Fruit fly (Drosophila melanogaster): ENCODE measurements around the gene shop.

shop gene

DNA sequence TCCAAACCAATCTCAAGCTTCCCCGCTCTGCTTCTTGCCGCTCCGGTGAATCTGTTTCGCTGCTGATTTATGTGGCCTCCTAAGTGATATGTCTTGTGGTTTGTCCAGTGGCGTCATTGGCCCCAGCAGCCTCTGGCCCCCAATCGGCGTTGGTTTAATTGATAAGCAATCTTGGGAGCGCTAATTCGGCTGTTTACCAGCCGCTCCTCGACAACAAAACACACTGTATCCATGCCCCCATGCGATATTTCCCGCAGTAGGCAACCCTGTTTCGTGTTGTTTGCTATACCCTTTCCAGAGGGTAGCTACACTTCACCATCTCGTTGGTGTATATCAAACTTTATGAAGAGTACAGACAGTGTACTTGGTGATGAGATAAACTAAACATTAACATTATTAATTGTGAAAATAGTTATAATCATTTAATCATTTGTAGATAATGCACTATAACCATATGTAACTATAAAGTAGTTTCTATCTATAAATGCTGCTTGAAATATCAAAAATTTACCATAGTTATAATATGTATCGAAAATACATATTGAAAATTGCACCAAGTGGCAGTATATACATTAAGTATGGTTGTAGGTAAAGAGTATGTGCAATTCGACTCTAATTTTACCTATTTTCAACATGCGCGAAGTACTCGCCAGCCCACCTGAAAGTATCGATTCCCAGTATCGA, at the start of gene shop:
TSS of gene shop (minus strand) at position 229 of the 684 bp plus-strand sequence.
- TF ChIP-seq noc (tag; optimal IDR thresholded peaks at IDR 0.05), result peak; percentile 90

DNA sequence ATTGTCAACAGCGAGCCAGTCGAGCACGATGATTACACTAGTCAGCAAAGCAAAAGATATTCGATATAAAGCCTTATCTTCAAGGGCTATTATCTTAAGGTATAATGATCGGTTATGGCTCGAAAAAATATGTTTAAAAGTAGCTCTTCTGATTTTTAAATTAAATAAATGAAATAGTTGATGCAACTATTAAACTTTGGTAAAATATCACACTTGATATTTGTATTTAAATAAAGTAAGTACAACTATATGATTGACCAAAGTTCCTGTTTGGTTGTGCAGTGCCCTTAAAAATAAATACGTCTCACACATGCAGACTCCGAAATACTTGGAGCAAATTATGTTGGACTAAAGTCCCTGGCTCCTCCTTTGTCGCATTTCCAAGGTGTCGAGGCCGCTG, 49.5 kb upstream of the shop start:
- no peak for TF ChIP-seq noc (tag; optimal IDR thresholded peaks at IDR 0.05)

DNA sequence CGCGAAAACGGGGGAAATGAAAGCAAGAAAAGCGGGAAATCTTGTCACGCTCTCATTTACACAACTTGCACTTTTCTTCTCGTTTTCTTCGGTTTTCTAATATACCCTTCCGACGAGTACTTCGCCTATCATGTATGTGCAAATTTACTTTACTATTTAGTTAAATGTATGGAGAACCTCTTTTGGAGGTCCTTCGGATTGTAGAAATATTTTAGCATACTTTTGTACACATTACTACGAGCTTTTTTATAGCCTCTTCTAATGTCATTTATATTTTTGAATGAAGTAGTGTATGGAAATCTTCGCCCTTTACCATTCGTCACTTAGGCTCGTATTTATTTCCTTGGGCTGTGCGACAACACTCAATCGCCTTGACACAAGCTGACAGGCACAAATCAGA, 48.9 kb upstream of the shop start:
- TF ChIP-seq noc (tag; optimal IDR thresholded peaks at IDR 0.05), result no peak

DNA sequence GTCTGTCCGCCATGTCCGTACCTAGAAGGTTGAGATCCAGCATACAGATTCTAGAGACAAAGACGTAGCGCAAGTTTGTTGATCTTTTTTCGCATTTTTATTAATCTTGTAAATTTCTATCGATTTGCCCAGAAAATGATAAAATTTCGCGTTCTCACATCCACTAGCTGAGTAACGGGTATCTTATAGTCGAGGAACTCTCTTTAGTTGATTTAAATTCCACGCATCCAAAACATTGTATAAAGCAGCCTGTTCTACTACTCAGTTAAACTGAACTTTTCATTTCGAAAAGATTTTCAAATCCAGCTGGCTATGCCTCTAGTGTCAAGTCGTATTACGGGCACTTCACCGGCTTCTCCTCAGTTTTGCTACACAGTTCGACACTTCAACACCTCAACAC, 45.8 kb upstream of the shop start, which contains the start of gene SdhBL:
TSS of gene SdhBL (plus strand) at position 301 of the 400 bp plus-strand sequence.
- TF ChIP-seq noc (tag; optimal IDR thresholded peaks at IDR 0.05), result no peak

DNA sequence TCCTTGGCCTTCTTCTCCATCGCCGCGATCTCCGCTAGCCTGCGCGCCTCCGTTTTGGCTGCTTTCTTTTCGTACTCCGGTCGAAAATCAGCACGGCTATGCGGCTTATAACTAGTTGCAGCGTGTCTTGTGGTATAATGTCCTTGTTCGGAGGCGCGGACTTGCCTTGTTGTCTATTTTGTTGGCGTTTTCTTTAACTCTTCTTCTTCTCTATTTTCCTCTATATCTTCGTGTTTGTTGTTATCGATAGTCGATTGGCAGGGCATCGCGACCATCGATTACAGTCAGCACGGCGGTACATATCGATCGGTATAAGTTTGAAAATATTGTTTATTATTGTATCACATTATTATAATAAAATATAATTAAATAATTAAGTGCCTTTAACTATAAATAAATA, 45.1 kb upstream of the shop start, which contains the start of gene Flacc:
TSS of gene Flacc (minus strand) at position 204 of the 400 bp plus-strand sequence.
- no peak for TF ChIP-seq noc (tag; optimal IDR thresholded peaks at IDR 0.05)

DNA sequence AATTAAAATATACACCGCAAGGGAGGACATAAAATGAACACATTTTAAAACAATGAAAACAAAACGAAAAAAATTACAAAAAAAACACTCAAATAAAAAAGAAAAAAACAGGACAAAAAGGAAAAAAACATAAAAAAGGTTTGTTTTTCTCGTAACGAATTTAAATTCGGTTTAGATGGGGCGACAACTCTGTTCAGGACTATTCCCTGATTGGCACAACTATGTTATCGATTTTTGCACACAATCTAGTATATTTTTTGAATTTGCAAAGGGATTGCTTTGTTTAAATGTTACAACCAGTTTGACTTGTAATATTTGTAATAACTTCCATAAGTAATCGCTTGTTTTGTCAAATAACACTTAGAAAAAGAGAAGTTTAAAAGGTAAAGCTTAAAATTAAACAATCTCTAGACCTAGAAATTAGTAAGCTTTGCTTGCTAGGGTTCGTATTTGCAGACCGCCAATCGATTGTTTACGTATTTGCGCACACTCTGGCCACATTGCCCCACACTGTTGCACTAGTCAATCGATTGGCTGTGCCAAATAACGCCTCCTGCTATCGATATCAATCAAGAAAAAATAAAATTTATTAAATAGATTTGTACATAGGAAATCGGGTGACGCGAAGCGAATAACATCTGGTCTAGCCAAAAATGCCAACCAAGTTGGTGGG, 35.8 kb upstream of the shop start, which contains the start of gene CG7332:
TSS of gene CG7332 (plus strand) at position 515 of the 673 bp plus-strand sequence.
- no peak for TF ChIP-seq noc (tag; optimal IDR thresholded peaks at IDR 0.05)

DNA sequence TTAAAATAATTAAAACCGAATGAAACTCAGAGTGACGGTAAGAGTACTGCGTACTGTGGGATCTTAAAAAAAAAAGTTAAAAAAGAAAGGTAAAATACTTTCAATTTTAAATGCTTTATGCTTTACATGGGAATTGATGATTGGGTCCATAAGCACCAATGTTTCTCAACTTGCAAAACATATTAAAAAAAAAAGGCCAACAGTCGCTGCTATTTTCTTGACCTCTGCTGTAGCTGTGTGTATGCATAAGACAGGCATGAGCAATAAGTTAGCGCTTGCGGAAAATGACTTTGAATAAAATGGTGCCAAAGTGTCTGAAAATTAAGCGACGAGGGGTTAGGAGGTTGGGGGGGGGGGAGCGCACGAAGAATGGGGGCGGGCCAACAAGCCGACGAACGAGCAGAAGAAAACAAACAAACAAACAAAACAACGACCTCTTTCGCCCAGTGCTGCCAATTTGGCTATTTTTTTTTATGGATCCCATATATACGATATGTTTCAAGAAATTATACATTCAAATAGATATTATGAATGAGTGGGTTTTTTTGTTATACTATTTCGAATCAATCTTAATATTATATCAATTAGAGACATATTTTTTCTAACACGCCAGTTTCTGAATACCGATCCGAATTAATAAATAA, 21.2 kb upstream of the shop start:
- no peak for TF ChIP-seq noc (tag; optimal IDR thresholded peaks at IDR 0.05)

DNA sequence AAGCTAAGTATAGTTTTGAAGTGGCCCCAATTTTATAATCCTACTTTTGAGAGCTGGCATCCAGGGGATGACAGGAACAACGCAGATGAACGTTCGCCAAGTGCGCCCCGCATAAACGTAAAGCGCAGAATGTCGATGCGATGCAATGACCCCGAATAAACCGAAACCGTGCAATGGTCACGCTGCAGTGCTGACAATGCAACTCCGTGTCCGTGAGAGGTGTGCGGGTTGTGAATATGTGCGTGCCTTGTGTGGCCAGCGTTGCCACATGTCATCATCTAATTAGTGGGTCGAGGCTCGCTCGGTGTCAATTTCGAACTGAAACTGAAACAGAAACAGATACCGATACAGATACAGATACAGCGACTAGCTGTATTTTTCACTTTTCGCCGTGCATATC, 19.8 kb upstream of the shop start:
- TF ChIP-seq noc (tag; optimal IDR thresholded peaks at IDR 0.05), result no peak

DNA sequence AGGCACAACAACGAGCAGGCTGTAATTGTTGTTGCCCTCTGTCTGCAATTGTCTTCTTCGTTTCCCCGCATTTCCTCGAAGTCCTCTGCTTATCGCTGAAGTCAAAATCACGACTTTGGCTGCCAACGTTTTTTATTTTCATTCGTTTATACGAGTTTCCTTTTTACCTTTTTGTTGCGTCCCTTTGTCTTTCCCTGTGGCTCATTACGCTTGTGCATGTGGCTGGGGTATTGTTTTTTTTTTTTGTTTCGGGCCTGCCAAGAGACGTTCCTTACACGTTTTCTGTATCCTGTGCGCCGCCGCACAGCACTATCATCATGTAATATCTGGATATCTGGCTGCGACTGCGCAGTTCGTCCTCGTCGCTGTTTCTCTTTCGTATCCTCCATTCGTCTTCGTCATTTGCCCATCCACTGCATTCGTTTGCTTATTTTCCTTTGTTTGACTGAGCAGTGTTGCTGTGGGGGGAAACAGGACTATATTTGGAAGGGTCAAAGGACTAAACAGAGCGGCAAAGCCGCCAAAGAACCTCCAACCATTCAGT, 18.0 kb upstream of the shop start:
- no peak for TF ChIP-seq noc (tag; optimal IDR thresholded peaks at IDR 0.05)

DNA sequence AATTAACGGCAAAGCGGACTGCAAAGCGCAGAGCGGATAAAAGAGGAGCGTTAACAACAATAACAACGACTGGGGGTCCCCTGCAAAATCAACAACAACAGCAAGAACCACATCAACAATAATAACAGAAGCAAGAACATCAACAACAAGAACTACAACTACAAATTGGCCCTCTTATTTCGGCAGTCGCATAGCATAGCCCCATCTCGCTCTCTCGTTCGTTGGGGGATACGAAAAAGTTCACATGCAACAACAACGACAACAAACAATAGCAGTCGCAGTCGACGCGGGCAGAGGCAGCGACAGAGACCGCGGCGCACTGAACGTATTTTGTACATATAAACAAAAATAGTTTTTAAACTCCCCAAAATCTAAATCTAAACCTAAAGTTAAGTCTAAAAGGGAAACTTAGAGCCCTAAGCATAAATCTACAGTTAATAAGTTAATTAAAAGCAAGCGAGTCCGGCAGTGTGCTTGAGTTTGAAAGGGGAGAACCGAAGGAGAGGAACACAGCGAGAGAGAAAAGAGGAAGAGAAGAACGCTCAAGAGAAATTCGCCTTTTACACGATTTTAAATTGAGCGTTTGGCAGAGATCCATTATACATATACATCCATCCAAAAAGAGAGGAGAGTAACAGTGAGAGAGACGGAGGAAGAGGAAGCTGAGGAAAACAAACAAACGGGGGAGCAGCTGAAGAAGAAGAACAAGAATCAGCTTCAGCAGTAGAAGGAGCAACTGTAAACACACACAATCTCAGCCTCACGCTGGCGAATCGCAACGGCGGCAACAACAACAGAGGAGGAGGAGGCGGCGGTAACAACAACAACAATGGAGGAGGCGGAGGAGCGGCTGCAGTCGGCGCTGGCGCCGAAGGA, 16.4 kb upstream of the shop start:
- no peak for TF ChIP-seq noc (tag; optimal IDR thresholded peaks at IDR 0.05)

DNA sequence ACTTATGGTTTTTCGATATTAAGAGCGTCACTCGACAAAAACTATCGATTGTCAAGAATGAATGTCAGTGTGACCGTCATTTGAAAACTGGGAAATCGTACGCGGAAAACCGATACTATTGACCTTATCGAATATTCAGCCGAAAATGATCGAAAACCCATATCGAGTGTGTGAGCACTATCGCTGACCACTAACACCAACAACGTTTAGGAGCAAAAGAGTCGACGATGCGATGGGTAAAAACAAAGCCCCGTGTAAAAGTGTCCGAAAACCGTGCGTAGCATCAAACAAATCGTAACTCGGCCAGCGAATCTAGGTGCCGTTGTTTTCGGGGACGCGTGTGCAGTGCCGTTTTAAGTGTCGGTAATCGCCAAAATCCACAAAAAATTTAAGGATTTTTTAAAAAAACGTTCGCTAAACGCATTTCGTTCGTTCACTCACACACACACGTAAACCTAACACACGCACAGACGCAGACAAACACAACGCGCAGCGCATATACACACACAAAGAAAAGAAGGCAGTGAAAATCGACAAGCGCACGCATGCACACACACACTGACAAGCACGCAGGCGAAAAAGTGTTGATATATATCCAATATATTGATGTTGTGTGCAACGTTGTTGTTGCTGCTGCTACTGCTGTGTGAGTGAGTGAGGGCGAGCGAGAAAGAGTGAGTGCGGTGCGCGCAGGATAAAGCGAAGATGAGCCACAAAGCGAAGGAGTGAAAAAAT, 15.5 kb upstream of the shop start, which contains the start of the genes CG7326 and Dora:
TSS of gene CG7326 (minus strand) at position 29 of the 735 bp plus-strand sequence.
TSS of gene Dora (plus strand) at position 203 of the 735 bp plus-strand sequence.
- TF ChIP-seq noc (tag; optimal IDR thresholded peaks at IDR 0.05), result peak; percentile 9

DNA sequence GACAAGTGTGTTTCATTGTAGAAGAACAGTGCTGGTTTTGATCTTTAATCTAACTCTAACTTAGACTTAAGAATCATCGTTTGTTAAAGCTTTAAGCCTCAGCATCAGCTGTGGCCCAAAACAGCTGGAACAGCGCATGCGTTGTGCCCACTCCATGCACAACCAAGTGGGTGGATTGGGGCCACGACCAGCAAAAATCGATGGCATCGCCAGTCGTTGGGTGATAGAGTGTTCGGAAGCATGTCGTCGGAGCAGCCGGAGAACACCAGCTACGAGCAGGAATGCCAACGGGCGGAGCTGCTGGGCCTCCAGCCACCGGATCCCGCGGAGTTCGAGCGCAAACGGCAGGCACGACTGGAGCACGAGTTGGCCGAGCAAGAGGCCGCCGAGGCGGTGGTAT, 11.7 kb upstream of the shop start, which contains the start of gene CG32544:
TSS of gene CG32544 (plus strand) at position 211 of the 400 bp plus-strand sequence.
- TF ChIP-seq noc (tag; optimal IDR thresholded peaks at IDR 0.05), result no peak

DNA sequence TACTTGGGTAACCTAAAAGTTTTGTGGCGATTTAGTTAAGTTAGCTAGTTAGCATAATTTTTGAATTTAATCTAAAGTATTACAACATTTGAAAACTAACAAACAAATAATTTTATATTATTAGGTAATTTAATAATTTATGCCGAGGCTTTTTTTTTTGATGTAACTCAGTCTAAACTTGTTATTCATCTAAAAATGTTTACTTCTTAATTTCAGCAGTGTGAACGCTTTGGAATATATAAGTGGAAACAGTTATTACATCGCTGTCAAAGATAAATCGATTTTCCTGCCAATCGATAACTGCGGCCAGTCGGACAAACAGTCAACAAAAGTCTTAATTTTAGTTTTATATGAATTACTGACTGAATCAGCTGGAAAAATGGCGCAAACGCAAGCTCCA, 9.6 kb upstream of the shop start, which contains the start of gene Usp39:
TSS of gene Usp39 (plus strand) at position 288 of the 400 bp plus-strand sequence.
- TF ChIP-seq noc (tag; optimal IDR thresholded peaks at IDR 0.05), result no peak

DNA sequence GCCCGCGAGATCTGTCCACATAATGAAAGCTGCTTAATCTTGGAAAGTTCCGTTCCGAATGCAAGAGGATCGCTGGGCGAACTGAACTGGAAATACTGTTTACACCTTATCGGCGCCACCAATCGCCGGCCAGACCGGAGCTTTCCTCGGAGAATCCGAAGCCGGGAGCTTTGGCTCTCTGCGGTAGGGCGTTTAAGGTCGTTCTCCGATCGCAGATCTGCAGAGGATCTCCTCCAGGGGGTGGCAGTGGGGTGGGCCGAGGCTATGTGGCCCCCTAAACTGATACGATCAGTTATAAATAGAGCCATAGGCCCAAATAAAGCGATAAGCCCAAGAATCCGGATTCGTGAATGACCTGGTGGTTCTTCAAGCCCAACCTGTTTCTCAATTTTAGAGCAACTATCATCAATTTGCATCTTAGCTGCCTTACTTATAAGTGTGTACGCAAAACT, 9.0 kb upstream of the shop start, which contains the start of gene CG7322:
TSS of gene CG7322 (minus strand) at position 402 of the 452 bp plus-strand sequence.
- peak; percentile 19 for TF ChIP-seq noc (tag; optimal IDR thresholded peaks at IDR 0.05)

Measured in whole organism, larva.